Worm (Caenorhabditis elegans) whole organism, L4 larva: ENCODE data around the gene ZK418.5.

Source experiments
- ZK546.5 ChIP-seq, 2 experiments: sonication (generic microtip); optimal IDR thresholded peaks; 2 replicates each; lab custom pipeline; 2017; ENCODE audit warnings: missing biosample characterization in 2 of 2, missing genetic modification characterization in 2 of 2
- hlh-30 ChIP-seq: sonication (generic microtip); optimal IDR thresholded peaks from 2 replicates; lab custom pipeline; 2017; ENCODE audit warnings: antibody characterized with exemption, mild to moderate bottlenecking, missing genetic modification characterization, missing compliant biosample characterization; ENCODE audit not compliant: insufficient read depth
- jun-1 ChIP-seq: fragments of 150-350 bp; optimal IDR thresholded peaks from 2 replicates; lab custom pipeline; 2014; ENCODE audit warnings: missing biosample characterization, missing genetic modification reagents, missing genetic modification characterization
- unc-62 ChIP-seq, 3 experiments: fragments of 150-350 bp in 1 of 3; sonication (generic microtip); optimal IDR thresholded peaks in 2 of 3; peaks in 1 of 3; 1 replicate in 1 of 3; 2 replicates in 2 of 3; lab custom pipeline; 2014 to 2017; ENCODE audit warnings: missing biosample characterization in 3 of 3, missing genetic modification characterization in 3 of 3, missing genetic modification reagents in 3 of 3, missing genotype in 1 of 3

ce11 chrIII:7120477-7120876, 46.8 kb upstream of the ZK418.5 start:
- TF ChIP-seq jun-1 (tag; lab: Kevin White, UChicago) (no peak), unc-62 (GFP tag; optimal IDR thresholded peaks at IDR 0.05 in 1 of 2; lab: Kevin White, UChicago) (no peak), unc-62 (tag; optimal IDR thresholded peaks at IDR 0.05; lab: Kevin White, UChicago) (no peak), ZK546.5 (tag; optimal IDR thresholded peaks at IDR 0.05; lab: Kevin White, UChicago) (no peak), hlh-30 (tag; lab: Kevin White, UChicago) (peak; percentile 37)
